Fruit fly (Drosophila melanogaster): Measurements from ENCODE around the gene GstD8.

GstD8 gene

dm6 chr3R:12378200-12378599, 1.6 kb upstream of the GstD8 start, which contains the start of gene GstD7:
GstD7 (plus strand) TSS chr3R:12378500.
- TF ChIP-seq pan (optimal IDR thresholded peaks at IDR 0.05) (no peak), EcR (GFP tag; optimal IDR thresholded peaks at IDR 0.05) (no peak), Dll (optimal IDR thresholded peaks at IDR 0.05) (no peak), psq (optimal IDR thresholded peaks at IDR 0.05) (no peak), CG8478 (optimal IDR thresholded peaks at IDR 0.05) (no peak), usp (GFP tag; optimal IDR thresholded peaks at IDR 0.05) (no peak)

dm6 chr3R:12379249-12379648, 559 bp upstream of the GstD8 start:
- no peak for TF ChIP-seq EcR (GFP tag; optimal IDR thresholded peaks at IDR 0.05)
- no peak for TF ChIP-seq psq (optimal IDR thresholded peaks at IDR 0.05)
- TF ChIP-seq Dll (optimal IDR thresholded peaks at IDR 0.05): no peak
- TF ChIP-seq CG8478 (optimal IDR thresholded peaks at IDR 0.05): no peak
- TF ChIP-seq pan (optimal IDR thresholded peaks at IDR 0.05): no peak
- no peak for TF ChIP-seq usp (GFP tag; optimal IDR thresholded peaks at IDR 0.05)

- TF ChIP-seq EcR (GFP tag; optimal IDR thresholded peaks at IDR 0.05) (peak in 1 of 2 experiments; percentile 95), CG8478 (optimal IDR thresholded peaks at IDR 0.05) (no peak)
Observed at dm6 chr3R:12381130-12381700, 1.4 kb downstream of the GstD8 start.

dm6 chr3R:12382563-12382962, 2.8 kb downstream of the GstD8 start, which contains the start of gene CG10035:
CG10035 (minus strand) TSS chr3R:12382691.
- TF ChIP-seq pan (optimal IDR thresholded peaks at IDR 0.05) (no peak), psq (optimal IDR thresholded peaks at IDR 0.05) (no peak), CG8478 (optimal IDR thresholded peaks at IDR 0.05) (no peak), Dll (optimal IDR thresholded peaks at IDR 0.05) (no peak), usp (GFP tag; optimal IDR thresholded peaks at IDR 0.05) (no peak), EcR (GFP tag; optimal IDR thresholded peaks at IDR 0.05) (no peak)

dm6 chr3R:12383036-12383435, 3.2 kb downstream of the GstD8 start, which contains the start of gene GstD11:
GstD11 (plus strand) TSS chr3R:12383336.
- TF ChIP-seq psq (optimal IDR thresholded peaks at IDR 0.05) (no peak), pan (optimal IDR thresholded peaks at IDR 0.05) (no peak), EcR (GFP tag; optimal IDR thresholded peaks at IDR 0.05) (no peak), CG8478 (optimal IDR thresholded peaks at IDR 0.05) (no peak), Dll (optimal IDR thresholded peaks at IDR 0.05) (no peak), usp (GFP tag; optimal IDR thresholded peaks at IDR 0.05) (no peak)

dm6 chr3R:12383784-12384183, 4.0 kb downstream of the GstD8 start:
- TF ChIP-seq psq (optimal IDR thresholded peaks at IDR 0.05) (no peak), Dll (optimal IDR thresholded peaks at IDR 0.05) (no peak)

- no peak for TF ChIP-seq pan (optimal IDR thresholded peaks at IDR 0.05)
Observed at dm6 chr3R:12384274-12384673, 4.5 kb downstream of the GstD8 start.

dm6 chr3R:12385949-12386348, 6.1 kb downstream of the GstD8 start, which contains the start of gene Sol1:
Sol1 (plus strand) TSS chr3R:12386249.
- TF ChIP-seq pan (optimal IDR thresholded peaks at IDR 0.05): no peak
- no peak for TF ChIP-seq EcR (GFP tag; optimal IDR thresholded peaks at IDR 0.05)
- TF ChIP-seq Dll (optimal IDR thresholded peaks at IDR 0.05): no peak
- no peak for TF ChIP-seq psq (optimal IDR thresholded peaks at IDR 0.05)
- no peak for TF ChIP-seq CG8478 (optimal IDR thresholded peaks at IDR 0.05)
- TF ChIP-seq usp (GFP tag; optimal IDR thresholded peaks at IDR 0.05): no peak

- TF ChIP-seq EcR (GFP tag; optimal IDR thresholded peaks at IDR 0.05): no peak
- no peak for TF ChIP-seq CG8478 (optimal IDR thresholded peaks at IDR 0.05)
Observed at dm6 chr3R:12386965-12387364, 7.2 kb downstream of the GstD8 start, which contains the start of gene CG33098. CG33098 (plus strand) TSS chr3R:12387188.

- TF ChIP-seq pan (optimal IDR thresholded peaks at IDR 0.05) (no peak), usp (GFP tag; optimal IDR thresholded peaks at IDR 0.05) (no peak), psq (optimal IDR thresholded peaks at IDR 0.05) (no peak), CG8478 (optimal IDR thresholded peaks at IDR 0.05) (no peak), Dll (optimal IDR thresholded peaks at IDR 0.05) (no peak), EcR (GFP tag; optimal IDR thresholded peaks at IDR 0.05) (no peak)
Observed at dm6 chr3R:12395880-12396279, 16.1 kb downstream of the GstD8 start, which contains the start of the genes CG10096 and CG10097. CG10096 (minus strand) TSS chr3R:12395980. CG10097 (minus strand) TSS chr3R:12395980.

- TF ChIP-seq psq (optimal IDR thresholded peaks at IDR 0.05) (no peak), Dll (optimal IDR thresholded peaks at IDR 0.05) (no peak), usp (GFP tag; optimal IDR thresholded peaks at IDR 0.05) (no peak), pan (optimal IDR thresholded peaks at IDR 0.05) (no peak), CG8478 (optimal IDR thresholded peaks at IDR 0.05) (no peak), EcR (GFP tag; optimal IDR thresholded peaks at IDR 0.05) (no peak)
Observed at dm6 chr3R:12398054-12398453, 18.2 kb downstream of the GstD8 start.

dm6 chr3R:12398620-12399247, 18.9 kb downstream of the GstD8 start, which contains the start of gene Cyp9f3:
Cyp9f3 (minus strand) TSS chr3R:12398929.
- TF ChIP-seq usp (GFP tag; optimal IDR thresholded peaks at IDR 0.05) (no peak), EcR (GFP tag; optimal IDR thresholded peaks at IDR 0.05) (no peak), psq (optimal IDR thresholded peaks at IDR 0.05) (no peak), pan (optimal IDR thresholded peaks at IDR 0.05) (no peak), CG8478 (optimal IDR thresholded peaks at IDR 0.05) (no peak), Dll (optimal IDR thresholded peaks at IDR 0.05) (no peak)
